Worm (Caenorhabditis elegans): ENCODE results near the gene F32A11.1.

Gene F32A11.1

ce11 chrII:13189363-13189762 is 32.2 kb downstream of the F32A11.1 start (continued):
- TF ChIP-seq saeg-2 (GFP tag; IDR thresholded peaks at IDR 0.05): no peak
- no peak for TF ChIP-seq daf-12 (tag; optimal IDR thresholded peaks at IDR 0.05)
- TF ChIP-seq lir-3 (tag; optimal IDR thresholded peaks at IDR 0.05): no peak
- no peak for TF ChIP-seq ces-1 (GFP tag; optimal IDR thresholded peaks at IDR 0.05)
- no peak for TF ChIP-seq Y75B8A.6 (GFP tag; IDR thresholded peaks at IDR 0.05)
- TF ChIP-seq cey-2 (tag; optimal IDR thresholded peaks at IDR 0.05; ENCODE audit: borderline replicate concordance, insufficient read depth): no peak
- TF ChIP-seq mxl-3 (GFP tag; optimal IDR thresholded peaks at IDR 0.05): peak; percentile 90
- TF ChIP-seq mdl-1 (tag; optimal IDR thresholded peaks at IDR 0.05): peak in 1 of 2 experiments; percentile 65
- no peak for TF ChIP-seq tag-97 (GFP tag; IDR thresholded peaks at IDR 0.05)
- peak; percentile 3 for TF ChIP-seq hlh-30 (tag; optimal IDR thresholded peaks at IDR 0.05; ENCODE audit: insufficient read depth)
- no peak for TF ChIP-seq hmg-1.1 (GFP tag; IDR thresholded peaks at IDR 0.05)
- TF ChIP-seq dmd-6 (GFP tag; IDR thresholded peaks at IDR 0.05): no peak
- no peak for TF ChIP-seq egl-27 (tag; optimal IDR thresholded peaks at IDR 0.05)
- TF ChIP-seq zfp-3 (GFP tag; conservative IDR thresholded peaks at IDR 0.05): no peak
- no peak for TF ChIP-seq arid-1 (GFP tag; conservative IDR thresholded peaks at IDR 0.05)
- TF ChIP-seq F10B5.3 (tag; optimal IDR thresholded peaks at IDR 0.05): no peak
- no peak for TF ChIP-seq madf-5 (GFP tag; IDR thresholded peaks at IDR 0.05)
- TF ChIP-seq mes-2 (tag; optimal IDR thresholded peaks at IDR 0.05; ENCODE audit: poor library complexity, severe bottlenecking): peak; percentile 31
- TF ChIP-seq daf-16 (GFP tag; optimal IDR thresholded peaks at IDR 0.05): peak in 1 of 2 experiments; percentile 5
- peak; percentile 72 for TF ChIP-seq daf-16 (tag; optimal IDR thresholded peaks at IDR 0.05)
- 0 out of 2 replicates have a peak, but pooled peaks have one; percentile 13 for TF ChIP-seq pha-4 (GFP tag; IDR thresholded peaks at IDR 0.05)
- no peak for TF ChIP-seq pha-4 (tag; optimal IDR thresholded peaks at IDR 0.05)
- TF ChIP-seq zfp-2 (tag; optimal IDR thresholded peaks at IDR 0.05): no peak
- no peak for TF ChIP-seq hif-1 (tag; optimal IDR thresholded peaks at IDR 0.05)
- no peak for TF ChIP-seq T26A8.4 (GFP tag; IDR thresholded peaks at IDR 0.05)
- no peak for TF ChIP-seq snpc-1.2 (GFP tag; IDR thresholded peaks at IDR 0.05)

- TF ChIP-seq hlh-30 (tag; optimal IDR thresholded peaks at IDR 0.05; ENCODE audit: insufficient read depth) (peak; percentile 39), daf-16 (GFP tag; optimal IDR thresholded peaks at IDR 0.05) (no peak), daf-16 (tag; optimal IDR thresholded peaks at IDR 0.05) (peak; percentile 77), dve-1 (tag; optimal IDR thresholded peaks at IDR 0.05; ENCODE audit: insufficient read depth) (peak; percentile 27), lsy-2 (tag; optimal IDR thresholded peaks at IDR 0.05) (peak in 1 of 2 experiments; percentile 18), egl-43 (GFP tag; IDR thresholded peaks at IDR 0.05) (no peak), lin-1 (GFP tag; IDR thresholded peaks at IDR 0.05) (no peak), hif-1 (tag; optimal IDR thresholded peaks at IDR 0.05) (no peak), F49E8.2 (tag; optimal IDR thresholded peaks at IDR 0.05; ENCODE audit: borderline replicate concordance) (no peak), hlh-11 (tag; optimal IDR thresholded peaks at IDR 0.05) (peak; percentile 43), dpl-1 (GFP tag; optimal IDR thresholded peaks at IDR 0.05) (no peak), T20F7.1 (GFP tag; optimal IDR thresholded peaks at IDR 0.05) (peak; percentile 45), mep-1 (tag; optimal IDR thresholded peaks at IDR 0.05) (peak; percentile 2), pqm-1 (tag; optimal IDR thresholded peaks at IDR 0.05) (peak; percentile 20), daf-8 (GFP tag; IDR thresholded peaks at IDR 0.05) (no peak), F37D6.2 (tag; optimal IDR thresholded peaks at IDR 0.05) (no peak), nhr-28 (tag; optimal IDR thresholded peaks at IDR 0.05) (peak; percentile 84), dmd-6 (GFP tag; IDR thresholded peaks at IDR 0.05) (peak; percentile 52)
Measured at ce11 chrII:13190412-13190811, 33.3 kb downstream of the F32A11.1 start.

Measured in whole organism, L4 larva.